Worm (Caenorhabditis elegans) whole organism, L3 larva: Measurements from ENCODE around the gene dct-16.

Experiments used
- ZK546.5 ChIP-seq: sonication (generic microtip); optimal IDR thresholded peaks from 2 replicates; lab custom pipeline; 2017; ENCODE audit warnings: missing biosample characterization, missing genetic modification characterization
- aly-2 ChIP-seq: fragments of 150-350 bp; optimal IDR thresholded peaks from 2 replicates; lab custom pipeline; 2014; ENCODE audit warnings: missing biosample characterization, missing genetic modification characterization
- ceh-82 ChIP-seq: fragments of 150-350 bp; optimal IDR thresholded peaks from 2 replicates; lab custom pipeline; 2014; ENCODE audit warnings: missing biosample characterization, missing genetic modification characterization
- ceh-9 ChIP-seq: sonication (generic microtip); optimal IDR thresholded peaks from 2 replicates; lab custom pipeline; 2018; ENCODE audit warnings: missing biosample characterization, missing genetic modification characterization
- daf-12 ChIP-seq: fragments of 150-350 bp; optimal IDR thresholded peaks from 2 replicates; lab custom pipeline; 2014; ENCODE audit warnings: missing biosample characterization, missing genetic modification reagents, missing genetic modification characterization
- egl-27 ChIP-seq: sonication (generic microtip); optimal IDR thresholded peaks from 4 replicates; lab custom pipeline; 2017; ENCODE audit warnings: missing biosample characterization, missing genetic modification reagents, missing genetic modification characterization
- egl-5 ChIP-seq: fragments of 150-350 bp; optimal IDR thresholded peaks from 2 replicates; lab custom pipeline; 2017; ENCODE audit warnings: missing biosample characterization, missing genetic modification reagents, missing genetic modification characterization, inconsistent platforms
- elt-1 ChIP-seq: fragments of 150-350 bp; optimal IDR thresholded peaks from 2 replicates; lab custom pipeline; 2014; ENCODE audit warnings: missing biosample characterization, missing genetic modification characterization
- elt-2 ChIP-seq: sonication (generic microtip); optimal IDR thresholded peaks from 2 replicates; lab custom pipeline; 2016; ENCODE audit warnings: missing genetic modification reagents, mild to moderate bottlenecking, missing genetic modification characterization, missing compliant biosample characterization
- fkh-10 ChIP-seq: sonication (generic microtip); optimal IDR thresholded peaks from 2 replicates; lab custom pipeline; 2017; ENCODE audit warnings: missing biosample characterization, missing genetic modification reagents, missing genetic modification characterization
- fos-1 ChIP-seq: fragments of 150-350 bp; optimal IDR thresholded peaks from 2 replicates; lab custom pipeline; 2014; ENCODE audit warnings: missing biosample characterization, missing genetic modification characterization
- hmg-11 ChIP-seq: sonication (generic microtip); optimal IDR thresholded peaks from 2 replicates; lab custom pipeline; 2016; ENCODE audit warnings: missing genetic modification characterization, missing compliant biosample characterization
- lin-15B ChIP-seq: fragments of 150-350 bp; optimal IDR thresholded peaks from 2 replicates; lab custom pipeline; 2014; ENCODE audit warnings: missing biosample characterization, missing genetic modification characterization
- lin-39 ChIP-seq: fragments of 150-350 bp; optimal IDR thresholded peaks from 2 replicates; lab custom pipeline; 2018; ENCODE audit warnings: missing biosample characterization, missing genetic modification reagents, missing genetic modification characterization
- lsy-12 ChIP-seq: sonication (generic microtip); optimal IDR thresholded peaks from 2 replicates; lab custom pipeline; 2016; ENCODE audit warnings: mild to moderate bottlenecking, missing genetic modification characterization, missing compliant biosample characterization
- mdl-1 ChIP-seq: fragments of 150-350 bp; optimal IDR thresholded peaks from 2 replicates; lab custom pipeline; 2014; ENCODE audit warnings: missing biosample characterization, missing genetic modification characterization
- mml-1 ChIP-seq: fragments of 150-350 bp; sonication (generic microtip); optimal IDR thresholded peaks from 3 replicates; lab custom pipeline; 2014; ENCODE audit warnings: missing biosample characterization, missing genetic modification characterization
- nfya-1 ChIP-seq: sonication (generic microtip); optimal IDR thresholded peaks from 2 replicates; lab custom pipeline; 2017; ENCODE audit warnings: missing genetic modification characterization, mild to moderate bottlenecking, missing compliant biosample characterization, antibody characterized with exemption, moderate library complexity; ENCODE audit not compliant: insufficient read depth
- nhr-23 ChIP-seq: fragments of 150-350 bp; optimal IDR thresholded peaks from 2 replicates; lab custom pipeline; 2014; ENCODE audit warnings: missing biosample characterization, missing genetic modification reagents, missing genetic modification characterization
- nhr-237 ChIP-seq: fragments of 150-350 bp; optimal IDR thresholded peaks from 2 replicates; lab custom pipeline; 2014; ENCODE audit warnings: missing biosample characterization, missing genetic modification characterization
- nhr-25 ChIP-seq: sonication (generic microtip); optimal IDR thresholded peaks from 2 replicates; lab custom pipeline; 2017; ENCODE audit warnings: missing biosample characterization, missing genetic modification characterization
- nhr-28 ChIP-seq: fragments of 150-350 bp; optimal IDR thresholded peaks from 2 replicates; lab custom pipeline; 2014; ENCODE audit warnings: missing biosample characterization, missing genetic modification characterization
- nhr-43 ChIP-seq: sonication (generic microtip); optimal IDR thresholded peaks from 2 replicates; lab custom pipeline; 2016; ENCODE audit warnings: mild to moderate bottlenecking, missing genetic modification characterization, missing compliant biosample characterization; ENCODE audit not compliant: poor library complexity, severe bottlenecking
- nhr-67 ChIP-seq: fragments of 150-350 bp; optimal IDR thresholded peaks from 2 replicates; lab custom pipeline; 2014; ENCODE audit warnings: missing biosample characterization, missing genetic modification characterization
- nhr-76 ChIP-seq: fragments of 150-350 bp; sonication (generic microtip); optimal IDR thresholded peaks from 5 replicates; lab custom pipeline; 2014; ENCODE audit warnings: missing biosample characterization, missing genetic modification characterization
- nhr-77 ChIP-seq: fragments of 150-350 bp; optimal IDR thresholded peaks from 2 replicates; lab custom pipeline; 2014; ENCODE audit warnings: missing biosample characterization, missing genetic modification characterization
- pha-4 ChIP-seq: fragments of 150-350 bp; optimal IDR thresholded peaks from 2 replicates; lab custom pipeline; 2014; ENCODE audit warnings: missing biosample characterization, missing genetic modification reagents, missing genetic modification characterization
- sea-2 ChIP-seq: fragments of 150-350 bp; sonication (generic microtip); optimal IDR thresholded peaks from 4 replicates; lab custom pipeline; 2014; ENCODE audit warnings: missing biosample characterization, missing genetic modification reagents, missing genetic modification characterization
- skn-1 ChIP-seq: fragments of 150-350 bp; optimal IDR thresholded peaks from 2 replicates; lab custom pipeline; 2014; ENCODE audit warnings: missing biosample characterization, missing genetic modification characterization
- snpc-4 ChIP-seq: fragments of 150-350 bp; optimal IDR thresholded peaks from 2 replicates; lab custom pipeline; 2014; ENCODE audit warnings: missing biosample characterization, missing genetic modification characterization
- unc-39 ChIP-seq: sonication (generic microtip); optimal IDR thresholded peaks from 4 replicates; lab custom pipeline; 2017; ENCODE audit warnings: missing biosample characterization, missing genetic modification characterization
- unc-62 ChIP-seq: fragments of 150-350 bp; sonication (generic microtip); optimal IDR thresholded peaks from 4 replicates; lab custom pipeline; 2014; ENCODE audit warnings: missing biosample characterization, missing genetic modification reagents, missing genetic modification characterization
- ztf-11 ChIP-seq: fragments of 150-350 bp; optimal IDR thresholded peaks from 2 replicates; lab custom pipeline; 2014; ENCODE audit warnings: missing biosample characterization, missing genetic modification characterization
- ztf-4 ChIP-seq: fragments of 150-350 bp; optimal IDR thresholded peaks from 2 replicates; lab custom pipeline; 2014; ENCODE audit warnings: missing biosample characterization, missing genetic modification characterization

The dct-16 gene

ce11 chrV:20460808-20461207, 38.0 kb downstream of the dct-16 start, which contains the start of gene B0250.18:
TSS of gene B0250.18 (minus strand) at chrV:20460908.
- TF ChIP-seq ztf-11 (tag; lab: Kevin White, UChicago) (no peak), unc-62 (no peak), lin-15B (no peak), nhr-67 (tag; lab: Kevin White, UChicago) (no peak), nhr-43 (tag; lab: Kevin White, UChicago) (no peak), ZK546.5 (tag; lab: Kevin White, UChicago) (no peak), daf-12 (tag; lab: Kevin White, UChicago) (no peak), lin-39 (tag; lab: Kevin White, UChicago) (no peak), nhr-28 (tag; lab: Kevin White, UChicago) (no peak), mml-1 (tag; lab: Kevin White, UChicago) (no peak), skn-1 (tag; lab: Kevin White, UChicago) (no peak), nhr-25 (tag; lab: Kevin White, UChicago) (no peak), snpc-4 (tag; lab: Kevin White, UChicago) (no peak), unc-39 (no peak), ceh-82 (tag; lab: Kevin White, UChicago) (no peak), lsy-12 (tag; lab: Kevin White, UChicago) (no peak), mdl-1 (tag; lab: Kevin White, UChicago) (no peak), fkh-10 (GFP tag; lab: Kevin White, UChicago) (no peak), ztf-4 (tag; lab: Kevin White, UChicago) (no peak)

ce11 chrV:20457155-20457554, 41.7 kb downstream of the dct-16 start:
- TF ChIP-seq nhr-23 (tag; lab: Kevin White, UChicago) (no peak), hmg-11 (tag; lab: Kevin White, UChicago) (peak; percentile 39), snpc-4 (tag; lab: Kevin White, UChicago) (no peak), lin-39 (tag; lab: Kevin White, UChicago) (peak; percentile 14), elt-1 (tag; lab: Kevin White, UChicago) (no peak), ztf-4 (tag; lab: Kevin White, UChicago) (no peak), ceh-82 (tag; lab: Kevin White, UChicago) (no peak)

ce11 chrV:20455637-20456036, 43.2 kb downstream of the dct-16 start:
- no peak for TF ChIP-seq ztf-4 (tag; lab: Kevin White, UChicago)
- TF ChIP-seq lin-39 (tag; lab: Kevin White, UChicago), result peak; percentile 3
- peak; percentile 96 for TF ChIP-seq snpc-4 (tag; lab: Kevin White, UChicago)
- TF ChIP-seq nfya-1, result peak; percentile 35

ce11 chrV:20453811-20454210, 45.0 kb downstream of the dct-16 start, which contains the start of gene srd-70:
TSS of gene srd-70 (plus strand) at chrV:20454111.
- TF ChIP-seq nhr-25 (tag; lab: Kevin White, UChicago) (no peak), ceh-82 (tag; lab: Kevin White, UChicago) (no peak), fos-1 (tag; lab: Kevin White, UChicago) (no peak), nhr-237 (tag; lab: Kevin White, UChicago) (no peak), ZK546.5 (tag; lab: Kevin White, UChicago) (no peak), nhr-76 (no peak), elt-2 (no peak), nhr-77 (no peak), egl-27 (tag; lab: Kevin White, UChicago) (no peak), unc-62 (no peak), sea-2 (GFP tag; lab: Kevin White, UChicago) (no peak), ceh-9 (tag; lab: Kevin White, UChicago) (no peak)

ce11 chrV:20453084-20453483, 45.8 kb downstream of the dct-16 start, which contains the start of gene F48F5.6:
TSS of gene F48F5.6 (minus strand) at chrV:20453184.
- TF ChIP-seq nhr-77, result no peak
- TF ChIP-seq pha-4 (tag; lab: Kevin White, UChicago), result no peak

ce11 chrV:20451793-20452192, 47.1 kb downstream of the dct-16 start:
- TF ChIP-seq egl-5 (tag; lab: Kevin White, UChicago) (peak; percentile 6), aly-2 (tag; lab: Kevin White, UChicago) (no peak), lin-39 (tag; lab: Kevin White, UChicago) (no peak), nhr-237 (tag; lab: Kevin White, UChicago) (no peak), ZK546.5 (tag; lab: Kevin White, UChicago) (no peak), unc-62 (no peak), nfya-1 (peak; percentile 12)
